Worm (Caenorhabditis elegans) whole organism, midembryonic: ENCODE measurements around the gene T05H4.15.

Source experiments
- klf-2 ChIP-seq: fragments of 200-800 bp; sonication (Bioruptor generic); conservative IDR thresholded peaks from 2 replicates; pipeline ENCODE4 v1.3.6; 2022; ENCODE audit warnings: missing genetic modification reagents, missing genetic modification characterization, missing compliant biosample characterization
- ref-1 ChIP-seq: fragments of 200-800 bp; sonication (Bioruptor generic); conservative IDR thresholded peaks from 2 replicates; pipeline ENCODE4 v1.3.6; 2022; ENCODE audit warnings: missing genetic modification reagents, missing genetic modification characterization, missing compliant biosample characterization
- tab-1 ChIP-seq: fragments of 200-800 bp; sonication (Bioruptor generic); IDR thresholded peaks from 2 replicates; pipeline ENCODE4 v1.3.6; 2022; ENCODE audit warnings: missing genetic modification characterization, missing compliant biosample characterization
- ztf-29 ChIP-seq: fragments of 200-800 bp; sonication (Bioruptor generic); IDR thresholded peaks from 2 replicates; pipeline ENCODE4 v1.3.6; 2022; ENCODE audit warnings: missing genetic modification reagents, missing genetic modification characterization, missing compliant biosample characterization

ce11 chrV:6426843-6427242 is 14.7 kb downstream of the T05H4.15 start, which contains the start of gene atp-4:
- TF ChIP-seq ztf-29 (GFP tag; lab: Robert Waterston, UW) (no peak), ref-1 (no peak), tab-1 (no peak), klf-2 (GFP tag; lab: Robert Waterston, UW) (no peak)
